Worm (Caenorhabditis elegans): ENCODE measurements around the gene pgp-4.

ce11 chrX:11326827-11327226 lies 30.8 kb upstream of the pgp-4 start, which contains the start of gene ZK455.5:
- TF ChIP-seq gmeb-1 (tag; optimal IDR thresholded peaks at IDR 0.05), result no peak
- no peak for TF ChIP-seq elt-1 (tag; optimal IDR thresholded peaks at IDR 0.05)
- no peak for TF ChIP-seq ztf-11 (tag; optimal IDR thresholded peaks at IDR 0.05)
- TF ChIP-seq unc-62 (GFP tag; optimal IDR thresholded peaks at IDR 0.05), result no peak
- TF ChIP-seq blmp-1 (tag; optimal IDR thresholded peaks at IDR 0.05; ENCODE audit: insufficient read depth), result no peak
- TF ChIP-seq mdl-1 (tag; optimal IDR thresholded peaks at IDR 0.05), result no peak
- TF ChIP-seq ama-1 (optimal IDR thresholded peaks at IDR 0.05), result no peak
- no peak for TF ChIP-seq R02D3.7 (tag; optimal IDR thresholded peaks at IDR 0.05)
- TF ChIP-seq ceh-16 (tag; optimal IDR thresholded peaks at IDR 0.05), result no peak
- no peak for TF ChIP-seq nhr-11 (tag; optimal IDR thresholded peaks at IDR 0.05)
- no peak for TF ChIP-seq nhr-237 (tag; optimal IDR thresholded peaks at IDR 0.05)
